Worm (Caenorhabditis elegans) whole organism, L3 larva: ENCODE measurements around the gene K07H8.11.

ENCODE experiments used
- aly-2 ChIP-seq: fragments of 150-350 bp; optimal IDR thresholded peaks from 2 replicates; lab custom pipeline; 2014; ENCODE audit warnings: missing biosample characterization, missing genetic modification characterization
- ama-1 ChIP-seq: fragments of 150-350 bp; optimal IDR thresholded peaks from 2 replicates; lab custom pipeline; 2018
- ceh-16 ChIP-seq: sonication (generic microtip); optimal IDR thresholded peaks from 2 replicates; lab custom pipeline; 2017; ENCODE audit warnings: missing biosample characterization, missing genetic modification characterization
- ceh-28 ChIP-seq: fragments of 150-350 bp; optimal IDR thresholded peaks from 2 replicates; lab custom pipeline; 2014; ENCODE audit warnings: missing biosample characterization, missing genetic modification reagents, missing genetic modification characterization
- daf-12 ChIP-seq: fragments of 150-350 bp; optimal IDR thresholded peaks from 2 replicates; lab custom pipeline; 2014; ENCODE audit warnings: missing biosample characterization, missing genetic modification reagents, missing genetic modification characterization
- egl-27 ChIP-seq: sonication (generic microtip); optimal IDR thresholded peaks from 4 replicates; lab custom pipeline; 2017; ENCODE audit warnings: missing biosample characterization, missing genetic modification reagents, missing genetic modification characterization
- elt-1 ChIP-seq: fragments of 150-350 bp; optimal IDR thresholded peaks from 2 replicates; lab custom pipeline; 2014; ENCODE audit warnings: missing biosample characterization, missing genetic modification characterization
- elt-2 ChIP-seq: sonication (generic microtip); optimal IDR thresholded peaks from 2 replicates; lab custom pipeline; 2016; ENCODE audit warnings: missing genetic modification reagents, mild to moderate bottlenecking, missing genetic modification characterization, missing compliant biosample characterization
- elt-3 ChIP-seq, 3 experiments: fragments of 150-350 bp in 1 of 3; sonication (generic microtip) in 2 of 3; optimal IDR thresholded peaks; 2 replicates in 2 of 3; 4 replicates in 1 of 3; lab custom pipeline; 2014 to 2017; ENCODE audit warnings: missing biosample characterization in 3 of 3, missing genetic modification characterization in 3 of 3
- eor-1 ChIP-seq, 2 experiments: fragments of 150-350 bp; optimal IDR thresholded peaks; 2 replicates each; lab custom pipeline; 2014 to 2018; ENCODE audit warnings: missing biosample characterization in 2 of 2, missing genetic modification characterization in 2 of 2
- fkh-10 ChIP-seq: sonication (generic microtip); optimal IDR thresholded peaks from 2 replicates; lab custom pipeline; 2017; ENCODE audit warnings: missing biosample characterization, missing genetic modification reagents, missing genetic modification characterization
- fkh-2 ChIP-seq: fragments of 150-350 bp; optimal IDR thresholded peaks from 2 replicates; lab custom pipeline; 2014; ENCODE audit warnings: missing biosample characterization, missing genetic modification reagents, missing genetic modification characterization
- fos-1 ChIP-seq: fragments of 150-350 bp; optimal IDR thresholded peaks from 2 replicates; lab custom pipeline; 2014; ENCODE audit warnings: missing biosample characterization, missing genetic modification characterization
- jun-1 ChIP-seq: fragments of 150-350 bp; optimal IDR thresholded peaks from 2 replicates; lab custom pipeline; 2014; ENCODE audit warnings: missing biosample characterization, missing genetic modification reagents, missing genetic modification characterization
- lsy-12 ChIP-seq: sonication (generic microtip); optimal IDR thresholded peaks from 2 replicates; lab custom pipeline; 2016; ENCODE audit warnings: mild to moderate bottlenecking, missing genetic modification characterization, missing compliant biosample characterization
- mdl-1 ChIP-seq: fragments of 150-350 bp; optimal IDR thresholded peaks from 2 replicates; lab custom pipeline; 2014; ENCODE audit warnings: missing biosample characterization, missing genetic modification characterization
- mml-1 ChIP-seq: fragments of 150-350 bp; sonication (generic microtip); optimal IDR thresholded peaks from 3 replicates; lab custom pipeline; 2014; ENCODE audit warnings: missing biosample characterization, missing genetic modification characterization
- nfya-1 ChIP-seq: sonication (generic microtip); optimal IDR thresholded peaks from 2 replicates; lab custom pipeline; 2017; ENCODE audit warnings: missing genetic modification characterization, mild to moderate bottlenecking, missing compliant biosample characterization, antibody characterized with exemption, moderate library complexity; ENCODE audit not compliant: insufficient read depth
- nhr-11 ChIP-seq: fragments of 150-350 bp; optimal IDR thresholded peaks from 2 replicates; lab custom pipeline; 2014; ENCODE audit warnings: missing biosample characterization, missing genetic modification characterization
- nhr-23 ChIP-seq: fragments of 150-350 bp; optimal IDR thresholded peaks from 2 replicates; lab custom pipeline; 2014; ENCODE audit warnings: missing biosample characterization, missing genetic modification reagents, missing genetic modification characterization
- nhr-237 ChIP-seq: fragments of 150-350 bp; optimal IDR thresholded peaks from 2 replicates; lab custom pipeline; 2014; ENCODE audit warnings: missing biosample characterization, missing genetic modification characterization
- nhr-25 ChIP-seq: sonication (generic microtip); optimal IDR thresholded peaks from 2 replicates; lab custom pipeline; 2017; ENCODE audit warnings: missing biosample characterization, missing genetic modification characterization
- nhr-28 ChIP-seq: fragments of 150-350 bp; optimal IDR thresholded peaks from 2 replicates; lab custom pipeline; 2014; ENCODE audit warnings: missing biosample characterization, missing genetic modification characterization
- nhr-43 ChIP-seq: sonication (generic microtip); optimal IDR thresholded peaks from 2 replicates; lab custom pipeline; 2016; ENCODE audit warnings: mild to moderate bottlenecking, missing genetic modification characterization, missing compliant biosample characterization; ENCODE audit not compliant: poor library complexity, severe bottlenecking
- nhr-67 ChIP-seq: fragments of 150-350 bp; optimal IDR thresholded peaks from 2 replicates; lab custom pipeline; 2014; ENCODE audit warnings: missing biosample characterization, missing genetic modification characterization
- nhr-77 ChIP-seq: fragments of 150-350 bp; optimal IDR thresholded peaks from 2 replicates; lab custom pipeline; 2014; ENCODE audit warnings: missing biosample characterization, missing genetic modification characterization
- pha-4 ChIP-seq: fragments of 150-350 bp; optimal IDR thresholded peaks from 2 replicates; lab custom pipeline; 2014; ENCODE audit warnings: missing biosample characterization, missing genetic modification reagents, missing genetic modification characterization
- pqm-1 ChIP-seq: fragments of 150-350 bp; optimal IDR thresholded peaks from 2 replicates; lab custom pipeline; 2017; ENCODE audit warnings: missing biosample characterization, missing genetic modification characterization, inconsistent platforms
- sea-2 ChIP-seq: fragments of 150-350 bp; sonication (generic microtip); optimal IDR thresholded peaks from 4 replicates; lab custom pipeline; 2014; ENCODE audit warnings: missing biosample characterization, missing genetic modification reagents, missing genetic modification characterization
- unc-39 ChIP-seq: sonication (generic microtip); optimal IDR thresholded peaks from 4 replicates; lab custom pipeline; 2017; ENCODE audit warnings: missing biosample characterization, missing genetic modification characterization
- zag-1 ChIP-seq: fragments of 150-350 bp; optimal IDR thresholded peaks from 2 replicates; lab custom pipeline; 2014; ENCODE audit warnings: missing biosample characterization, missing genetic modification characterization
- ztf-11 ChIP-seq: fragments of 150-350 bp; optimal IDR thresholded peaks from 2 replicates; lab custom pipeline; 2014; ENCODE audit warnings: missing biosample characterization, missing genetic modification characterization
- ztf-4 ChIP-seq: fragments of 150-350 bp; optimal IDR thresholded peaks from 2 replicates; lab custom pipeline; 2014; ENCODE audit warnings: missing biosample characterization, missing genetic modification characterization

The K07H8.11 gene

DNA sequence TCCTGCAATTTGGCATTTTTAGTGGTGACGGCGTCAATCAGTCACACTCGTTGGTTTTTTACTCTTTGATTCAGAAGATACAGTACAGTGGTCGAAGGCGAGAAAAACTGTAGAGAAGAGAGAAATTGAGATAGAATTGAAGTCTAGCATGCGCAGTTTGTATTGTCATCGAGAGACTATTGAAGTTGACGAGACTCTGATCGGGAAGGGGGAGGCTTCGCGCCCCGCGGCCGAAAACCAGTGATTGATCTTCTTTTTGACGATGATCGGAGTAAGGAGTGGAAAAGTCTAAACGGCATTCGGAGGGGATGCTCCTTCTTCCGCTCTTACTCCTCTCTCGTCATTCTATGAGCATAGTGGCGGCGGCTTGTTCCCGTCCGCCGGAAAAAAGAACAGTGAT, 26.8 kb upstream of the K07H8.11 start:
- TF ChIP-seq nhr-28 (no peak), nhr-67 (tag; lab: Kevin White, UChicago) (no peak), nhr-23 (peak; percentile 16), nhr-25 (tag; lab: Kevin White, UChicago) (peak; percentile 71), nhr-43 (tag; lab: Kevin White, UChicago) (peak; percentile 10), nhr-11 (tag; lab: Kevin White, UChicago) (no peak), elt-3 (tag; optimal IDR thresholded peaks at IDR 0.05; lab: Kevin White, UChicago) (peak in 1 of 3 experiments; percentile 9)

DNA sequence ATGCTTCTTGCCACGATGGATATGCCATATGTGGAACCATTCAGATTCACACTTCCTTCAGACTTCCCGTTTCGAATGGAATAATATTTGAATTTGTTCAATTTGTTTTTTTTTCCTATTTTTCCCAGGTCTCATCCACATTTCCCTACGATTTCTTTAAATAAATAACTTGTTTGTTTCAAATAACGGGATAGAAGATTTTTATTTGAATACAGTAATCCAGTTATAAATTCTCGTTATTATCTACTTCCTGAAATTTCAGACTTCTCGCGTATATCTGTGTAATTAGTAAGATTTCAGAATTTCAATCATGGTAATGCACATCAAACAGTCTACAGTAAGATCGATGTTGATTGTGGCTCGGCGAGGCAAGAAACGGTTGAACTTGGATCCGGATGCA, 25.3 kb upstream of the K07H8.11 start, which contains the start of gene F35H10.5:
Gene F35H10.5 (plus strand): TSS at position 301 of the 400 bp plus-strand sequence.
- TF ChIP-seq elt-3 (tag; optimal IDR thresholded peaks at IDR 0.05; lab: Kevin White, UChicago) (no peak), fkh-10 (no peak), unc-39 (no peak), nhr-77 (no peak), ceh-28 (tag; lab: Kevin White, UChicago) (no peak), nhr-237 (tag; lab: Kevin White, UChicago) (no peak)

DNA sequence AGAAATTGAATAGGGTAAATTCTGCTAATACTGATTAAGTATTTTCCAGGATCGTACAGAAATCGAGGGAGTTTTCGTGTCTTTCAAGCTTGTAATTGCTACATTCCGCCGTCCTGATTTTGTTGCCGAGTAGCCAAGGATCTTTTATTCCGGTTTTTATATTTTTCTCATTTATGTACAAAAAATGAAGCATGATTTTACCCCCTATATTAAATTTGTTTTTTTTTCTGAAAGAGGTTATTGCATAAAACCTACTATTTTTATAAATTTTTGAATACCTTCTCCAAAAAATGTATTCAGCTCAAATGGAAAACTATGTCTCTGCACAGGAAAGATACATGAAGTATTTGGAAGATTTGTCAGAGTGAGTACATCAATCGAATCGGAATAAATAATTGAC, 24.5 kb upstream of the K07H8.11 start, which contains the start of gene F35H10.6:
Gene F35H10.6 (plus strand): TSS at position 301 of the 400 bp plus-strand sequence.
- TF ChIP-seq aly-2, result no peak
- no peak for TF ChIP-seq zag-1 (tag; lab: Kevin White, UChicago)
- no peak for TF ChIP-seq pha-4 (tag; lab: Kevin White, UChicago)
- no peak for TF ChIP-seq ztf-4 (tag; lab: Kevin White, UChicago)
- TF ChIP-seq jun-1 (tag; lab: Kevin White, UChicago), result no peak
- TF ChIP-seq mml-1, result no peak
- TF ChIP-seq sea-2 (GFP tag; lab: Kevin White, UChicago), result no peak
- TF ChIP-seq nhr-28, result no peak
- TF ChIP-seq eor-1 (tag; optimal IDR thresholded peaks at IDR 0.05; lab: Kevin White, UChicago), result no peak
- TF ChIP-seq ceh-16 (tag; lab: Kevin White, UChicago), result no peak
- TF ChIP-seq ztf-11, result no peak
- TF ChIP-seq mdl-1 (tag; lab: Kevin White, UChicago), result no peak
- TF ChIP-seq nhr-25 (tag; lab: Kevin White, UChicago), result no peak
- no peak for TF ChIP-seq lsy-12 (tag; lab: Kevin White, UChicago)
- no peak for TF ChIP-seq elt-1 (tag; lab: Kevin White, UChicago)
- no peak for TF ChIP-seq fkh-2
- no peak for TF ChIP-seq fos-1
- TF ChIP-seq, all 47 proteins: peak for 0

DNA sequence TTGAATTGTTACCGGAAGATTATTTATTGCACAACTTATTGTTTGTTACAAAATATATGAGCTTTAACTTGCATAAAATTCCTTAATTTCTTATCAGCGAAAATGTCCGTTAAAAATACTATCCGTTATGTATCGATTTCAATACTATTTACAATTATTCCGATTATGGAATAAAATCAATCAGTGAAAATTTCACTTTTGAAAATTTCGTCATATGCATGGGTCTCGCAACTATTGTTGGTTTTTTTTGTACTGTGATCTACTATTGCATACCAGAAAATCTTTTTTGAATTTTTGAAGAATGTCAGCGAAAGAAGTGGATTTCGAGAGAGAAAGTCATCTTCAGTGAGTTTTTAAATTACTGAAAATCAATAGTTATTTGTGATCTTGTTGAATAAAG, 22.1 kb upstream of the K07H8.11 start, which contains the start of gene nprl-3:
Gene nprl-3 (plus strand): TSS at position 301 of the 400 bp plus-strand sequence.
- TF ChIP-seq unc-39 (no peak), ztf-4 (tag; lab: Kevin White, UChicago) (no peak), nhr-67 (tag; lab: Kevin White, UChicago) (no peak)

DNA sequence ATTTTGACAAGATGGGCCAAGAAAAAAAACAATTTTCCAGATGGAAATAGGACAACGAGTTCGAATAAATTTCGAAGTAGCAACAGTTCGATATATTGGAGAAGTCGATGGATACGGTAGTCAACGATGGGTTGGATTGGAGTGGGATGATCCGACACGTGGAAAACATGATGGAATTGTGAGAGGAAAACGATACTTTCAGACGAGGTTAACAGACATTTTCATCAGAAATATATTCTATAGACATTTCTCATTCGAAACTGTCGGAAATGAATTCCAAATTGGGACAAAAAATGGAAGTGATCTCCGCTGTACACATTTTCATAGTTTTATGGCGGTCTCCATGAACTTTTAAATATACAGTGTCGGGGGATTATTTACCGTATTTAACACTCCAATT, 19.5 kb upstream of the K07H8.11 start, which contains the start of gene tbce-1:
Gene tbce-1 (plus strand): TSS at position 41 of the 400 bp plus-strand sequence.
- TF ChIP-seq ama-1 (lab: Kevin White, UChicago), result peak; percentile 18
- TF ChIP-seq egl-27 (tag; lab: Kevin White, UChicago), result no peak
- TF ChIP-seq, all 47 proteins: peak for 1

DNA sequence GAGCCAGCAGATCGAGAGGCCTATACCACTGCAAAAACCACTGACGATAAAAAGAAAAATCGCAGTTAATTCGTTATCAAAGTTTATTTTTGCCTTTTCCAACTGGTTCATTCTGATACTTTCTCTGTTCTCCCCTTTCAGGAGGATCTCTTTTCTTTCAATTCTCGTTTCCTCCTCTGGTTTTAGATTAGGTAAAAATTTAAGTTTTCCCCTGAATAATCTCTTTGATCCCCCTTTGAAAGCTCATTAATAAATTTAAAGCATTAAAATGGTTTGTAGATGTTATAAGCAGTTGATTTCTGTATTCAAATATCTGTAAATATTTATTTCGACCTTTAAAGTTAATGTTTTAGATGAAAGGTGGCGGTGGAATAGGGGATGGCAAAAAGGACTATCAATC, 16.1 kb upstream of the K07H8.11 start, which contains the start of gene K07H8.2:
Gene K07H8.2 (plus strand): TSS at position 301 of the 400 bp plus-strand sequence.
- TF ChIP-seq ceh-28 (tag; lab: Kevin White, UChicago) (no peak), eor-1 (tag; optimal IDR thresholded peaks at IDR 0.05; lab: Kevin White, UChicago) (no peak), elt-3 (tag; optimal IDR thresholded peaks at IDR 0.05; lab: Kevin White, UChicago) (no peak), elt-2 (no peak), mdl-1 (tag; lab: Kevin White, UChicago) (no peak), daf-12 (tag; lab: Kevin White, UChicago) (no peak), jun-1 (tag; lab: Kevin White, UChicago) (no peak), ama-1 (lab: Kevin White, UChicago) (no peak), sea-2 (GFP tag; lab: Kevin White, UChicago) (no peak), nhr-77 (no peak), nhr-43 (tag; lab: Kevin White, UChicago) (no peak), pqm-1 (tag; lab: Kevin White, UChicago) (no peak), nfya-1 (tag; lab: Kevin White, UChicago) (no peak)
